Fruit fly (Drosophila melanogaster) S2 (cell line): ENCODE data around the gene Ctl2.
A peak's percentile ranks its signal among the peaks of the same experiment; 100 is the strongest.

Experiments
- CG8478 ChIP-seq: fragments of >200 bp; optimal IDR thresholded peaks from 2 replicates; lab custom pipeline; 2018
- CTCF ChIP-seq, 2 experiments: fragments of >200 bp; optimal IDR thresholded peaks; 2 replicates each; lab custom pipeline; 2018

Ctl2 gene

dm6 chr3R:29091609-29092008, 31.6 kb upstream of the Ctl2 start:
- no peak for TF ChIP-seq CTCF (optimal IDR thresholded peaks at IDR 0.05; lab: Kevin White, UChicago)
- no peak for TF ChIP-seq CG8478 (lab: Kevin White, UChicago)

- no peak for TF ChIP-seq CG8478 (lab: Kevin White, UChicago)
These were observed 29.0 kb upstream of the Ctl2 start for dm6 chr3R:29094152-29094551.

DNA sequence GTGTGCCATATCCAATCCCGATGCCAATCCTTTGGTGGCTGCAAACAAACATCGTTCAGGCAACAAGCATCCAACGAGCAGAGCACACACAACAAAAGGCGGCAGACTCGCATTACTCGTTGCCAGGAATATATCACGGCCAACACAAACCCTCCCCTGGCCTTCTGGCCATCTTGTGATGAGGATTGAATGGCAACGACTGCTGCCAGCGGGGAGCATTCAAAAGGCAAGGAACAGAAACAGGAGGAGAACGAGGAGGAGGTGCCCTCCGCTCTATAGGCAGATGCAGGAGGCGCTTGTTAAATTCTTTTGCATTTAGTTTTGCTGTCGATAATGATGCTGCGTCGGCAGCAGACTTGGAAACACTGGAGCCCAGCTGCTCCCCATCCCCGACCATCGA, 27.6 kb upstream of the Ctl2 start:
- TF ChIP-seq CTCF (optimal IDR thresholded peaks at IDR 0.05; lab: Kevin White, UChicago) (no peak), CG8478 (lab: Kevin White, UChicago) (no peak)

DNA sequence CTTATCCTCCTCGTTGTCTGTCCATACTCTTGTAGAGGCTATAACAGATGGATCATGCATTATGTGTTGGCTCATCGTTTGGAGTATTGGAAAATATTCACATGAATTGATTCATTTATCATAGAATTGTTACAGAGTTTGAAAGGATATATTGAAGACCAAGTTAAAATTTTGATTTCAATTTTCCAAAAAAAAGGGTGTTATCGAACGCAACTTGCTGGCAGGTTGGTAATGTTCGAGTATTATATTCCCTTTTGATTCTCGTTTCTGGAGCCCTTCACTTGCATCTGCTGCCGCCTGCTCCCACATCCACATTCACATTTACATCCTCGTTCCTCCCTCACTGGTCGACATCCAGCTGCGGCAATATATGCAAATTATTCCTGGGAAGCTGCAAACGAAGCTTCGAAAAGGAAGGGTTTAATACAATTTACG, 27.1 kb upstream of the Ctl2 start:
- no peak for TF ChIP-seq CTCF (optimal IDR thresholded peaks at IDR 0.05; lab: Kevin White, UChicago)

DNA sequence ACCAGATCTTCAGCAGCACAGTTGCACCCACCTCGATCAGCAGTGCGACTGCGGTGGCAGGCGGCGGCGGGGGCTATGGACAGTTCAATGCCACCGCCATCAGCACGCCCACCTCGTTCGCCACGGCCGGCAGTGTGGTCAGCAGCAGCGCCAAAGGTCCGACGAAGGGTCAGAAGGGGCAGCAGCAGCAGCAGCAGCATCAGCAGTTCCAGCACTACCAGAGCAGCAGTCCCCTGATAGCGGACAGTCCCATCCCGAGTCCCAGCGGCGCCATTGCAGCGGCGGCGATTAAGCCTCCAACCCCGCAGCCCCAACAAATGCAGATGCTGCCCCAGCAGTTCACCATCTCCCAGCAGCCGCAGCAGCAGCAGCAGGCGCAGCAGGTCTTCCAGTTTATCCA, 25.1 kb upstream of the Ctl2 start:
- TF ChIP-seq CG8478 (lab: Kevin White, UChicago) (no peak), CTCF (optimal IDR thresholded peaks at IDR 0.05; lab: Kevin White, UChicago) (no peak)

dm6 chr3R:29103227-29103626, 19.9 kb upstream of the Ctl2 start:
- no peak for TF ChIP-seq CG8478 (lab: Kevin White, UChicago)

dm6 chr3R:29111795-29112194, 11.4 kb upstream of the Ctl2 start:
- TF ChIP-seq CG8478 (lab: Kevin White, UChicago) = no peak
- TF ChIP-seq CTCF (optimal IDR thresholded peaks at IDR 0.05; lab: Kevin White, UChicago) = no peak

DNA sequence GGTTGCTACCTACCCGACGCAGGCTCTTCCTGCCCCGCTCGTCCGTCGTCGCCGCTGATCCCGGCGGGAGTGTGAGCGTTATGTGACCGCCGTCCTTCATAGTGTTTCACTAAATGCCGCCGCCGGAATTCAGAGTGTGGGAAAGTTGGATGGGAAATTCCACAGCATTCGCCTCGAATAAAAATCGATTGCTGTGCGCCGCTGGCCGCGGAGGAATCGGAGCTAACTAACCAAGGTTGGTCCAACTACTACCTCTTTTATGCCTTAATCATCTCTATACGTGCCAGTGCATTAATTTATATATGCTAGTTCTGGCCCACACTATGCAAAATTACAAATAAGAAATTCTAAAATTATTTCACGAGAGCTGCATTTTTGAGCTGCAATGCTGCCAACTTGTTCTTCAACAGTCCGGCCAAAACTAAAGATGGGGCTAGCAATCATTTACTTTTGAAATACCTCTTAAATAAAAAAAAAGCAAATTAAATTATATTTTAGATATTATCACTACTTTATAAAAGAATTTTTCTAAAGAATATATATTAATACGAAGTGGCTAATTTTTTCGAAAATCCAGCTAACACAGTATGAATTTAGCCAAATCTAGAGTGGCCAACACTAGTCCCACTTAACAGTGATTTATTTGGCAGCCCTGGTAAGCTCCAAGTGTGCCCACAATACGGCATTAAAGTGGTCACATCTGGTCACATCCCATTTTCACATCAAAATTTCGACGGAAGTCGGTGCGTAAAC, 10.6 kb upstream of the Ctl2 start, which contains the start of the genes alpha-Man-Ib and Pdhb:
Gene alpha-Man-Ib (minus strand): TSS at position 425 of the 753 bp plus-strand sequence.
Gene Pdhb (plus strand): TSS at position 674 of the 753 bp plus-strand sequence.
- TF ChIP-seq CG8478 (lab: Kevin White, UChicago) (no peak), CTCF (optimal IDR thresholded peaks at IDR 0.05; lab: Kevin White, UChicago) (no peak)

DNA sequence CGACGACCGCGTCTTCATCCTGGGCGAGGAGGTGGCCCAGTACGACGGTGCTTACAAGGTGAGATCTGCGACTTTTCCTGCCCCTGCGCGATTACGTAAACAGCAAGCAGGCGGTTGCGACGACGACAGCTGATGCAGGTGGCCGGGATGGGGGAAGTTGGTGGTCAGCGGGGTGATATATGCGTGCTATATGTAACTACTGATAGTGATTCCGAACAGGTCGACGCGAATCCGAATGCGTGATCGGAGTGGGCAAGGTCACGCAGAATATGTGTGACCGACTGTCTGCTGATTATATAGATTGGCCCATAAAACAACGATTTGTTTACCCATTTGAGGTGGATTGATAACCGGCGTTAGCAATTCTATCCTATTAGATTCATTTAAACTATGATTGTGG, 9.8 kb upstream of the Ctl2 start:
- TF ChIP-seq CG8478 (lab: Kevin White, UChicago) = no peak
- no peak for TF ChIP-seq CTCF (optimal IDR thresholded peaks at IDR 0.05; lab: Kevin White, UChicago)

DNA sequence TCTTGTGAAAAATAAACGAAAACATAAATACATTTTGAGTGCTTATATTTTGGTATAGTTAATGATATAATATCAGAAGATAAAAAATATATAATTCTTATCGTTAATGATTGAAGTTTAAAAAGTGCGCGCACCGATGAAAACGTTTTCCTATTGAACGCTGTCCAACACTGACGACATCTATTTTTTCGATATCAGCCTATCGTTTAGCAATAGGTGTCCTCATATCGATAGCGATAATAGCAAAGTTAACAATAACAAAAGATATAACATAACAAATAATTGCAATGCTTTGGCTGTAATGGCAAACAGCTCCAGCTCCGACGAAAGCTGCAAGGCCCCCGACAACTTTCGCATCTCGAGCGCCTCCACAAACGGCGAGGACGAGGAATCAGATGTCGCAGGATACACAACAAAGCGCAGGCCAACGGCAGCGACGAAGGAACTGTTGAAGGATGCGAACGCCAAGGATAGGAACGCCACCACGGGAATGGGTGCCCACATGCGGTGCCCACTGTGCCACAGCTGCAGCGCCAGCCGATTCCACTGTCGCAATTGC, 6.9 kb upstream of the Ctl2 start, which contains the start of gene Atg14:
Gene Atg14 (plus strand): TSS at position 225 of the 559 bp plus-strand sequence.
- TF ChIP-seq CG8478 (lab: Kevin White, UChicago) (no peak), CTCF (optimal IDR thresholded peaks at IDR 0.05; lab: Kevin White, UChicago) (no peak)

dm6 chr3R:29124128-29124527, 958 bp downstream of the Ctl2 start:
- TF ChIP-seq CTCF (optimal IDR thresholded peaks at IDR 0.05; lab: Kevin White, UChicago) (no peak), CG8478 (lab: Kevin White, UChicago) (no peak)

DNA sequence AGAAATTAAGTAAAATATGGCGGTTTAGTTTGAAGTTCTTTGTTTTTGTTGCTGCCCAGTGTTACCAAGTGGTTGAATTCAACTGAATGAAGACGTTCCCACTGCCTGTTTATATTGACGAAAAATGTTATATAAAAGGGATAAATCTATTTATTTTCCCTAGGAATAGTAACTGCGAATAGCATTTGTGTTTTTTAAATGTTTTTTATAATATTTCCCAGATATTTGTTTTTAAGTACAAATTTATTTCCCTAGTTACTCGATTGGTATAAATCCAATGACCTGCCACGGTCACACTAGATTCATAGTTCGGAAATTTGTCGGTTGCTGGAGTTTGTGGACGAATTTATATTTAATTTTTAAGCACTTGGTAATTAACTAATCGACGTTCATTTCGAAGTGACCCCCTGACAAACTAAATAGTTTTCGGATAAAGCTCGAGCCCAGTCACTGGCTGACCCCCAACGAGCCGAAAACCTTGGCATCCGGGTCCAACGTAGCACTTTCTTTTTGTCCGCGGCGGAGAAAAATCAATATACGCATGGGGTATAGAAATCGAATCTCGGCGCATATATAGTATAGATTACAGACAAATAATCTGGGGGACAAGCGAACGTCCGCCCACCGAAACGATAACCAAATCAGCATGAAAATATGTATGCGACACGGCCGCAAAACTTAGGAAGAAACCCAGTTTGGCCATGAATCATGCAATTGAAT, 7.9 kb downstream of the Ctl2 start, which contains the start of the genes dgt6 and Vha100-1:
Gene dgt6 (minus strand): TSS at position 71 of the 720 bp plus-strand sequence.
Gene Vha100-1 (plus strand): TSS at position 292 of the 720 bp plus-strand sequence.
- TF ChIP-seq CG8478 (lab: Kevin White, UChicago) (no peak), CTCF (optimal IDR thresholded peaks at IDR 0.05; lab: Kevin White, UChicago) (peak in 1 of 2 experiments; percentile 31)

dm6 chr3R:29138407-29138806, 15.2 kb downstream of the Ctl2 start, which contains the start of the genes Alg13 and superdeath:
Alg13 (minus strand) TSS chr3R:29138573.
superdeath (plus strand) TSS chr3R:29138662.
- TF ChIP-seq CTCF (optimal IDR thresholded peaks at IDR 0.05; lab: Kevin White, UChicago) (no peak), CG8478 (lab: Kevin White, UChicago) (no peak)

- TF ChIP-seq CTCF (optimal IDR thresholded peaks at IDR 0.05; lab: Kevin White, UChicago) (no peak), CG8478 (lab: Kevin White, UChicago) (no peak)
These were observed 15.9 kb downstream of the Ctl2 start for dm6 chr3R:29138961-29139527.
